Worm (Caenorhabditis elegans): ENCODE data around the gene rsa-2.

The rsa-2 gene

ce11 chrIII:11101246-11101645 is 38.0 kb downstream of the rsa-2 start:
- TF ChIP-seq elt-4 (tag; optimal IDR thresholded peaks at IDR 0.05) (no peak), madf-2 (tag; optimal IDR thresholded peaks at IDR 0.05) (no peak), dmd-4 (tag; optimal IDR thresholded peaks at IDR 0.05; ENCODE audit: borderline replicate concordance) (no peak), ttx-3 (tag; optimal IDR thresholded peaks at IDR 0.05) (no peak), hlh-13 (GFP tag; optimal IDR thresholded peaks at IDR 0.05) (no peak), ceh-31 (tag; optimal IDR thresholded peaks at IDR 0.05) (no peak), ets-4 (tag; optimal IDR thresholded peaks at IDR 0.05) (no peak)

DNA sequence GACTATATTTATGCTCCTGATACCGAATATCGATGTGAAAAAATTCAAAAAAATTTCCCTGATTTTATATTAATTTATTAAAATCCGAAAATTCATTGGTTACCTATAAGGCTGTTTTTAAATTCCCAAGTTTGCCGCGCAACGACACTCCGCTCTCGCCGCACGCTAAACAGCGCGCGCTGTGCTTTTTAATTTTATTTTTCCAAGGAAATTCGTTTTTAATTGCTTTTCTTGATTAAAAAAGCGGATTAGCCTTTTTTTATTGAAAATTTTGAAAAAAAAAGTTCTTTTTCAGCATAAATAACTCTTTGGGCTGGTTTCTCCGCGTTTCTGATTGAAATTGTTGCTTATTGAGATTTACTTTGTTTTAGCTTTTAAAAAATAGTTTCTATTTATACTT is 44.0 kb downstream of the rsa-2 start:
- TF ChIP-seq mec-3 (tag; optimal IDR thresholded peaks at IDR 0.05; ENCODE audit: borderline replicate concordance): no peak
- no peak for TF ChIP-seq syd-9 (tag; optimal IDR thresholded peaks at IDR 0.05)
- TF ChIP-seq ceh-45 (GFP tag; IDR thresholded peaks at IDR 0.05): no peak
- no peak for TF ChIP-seq madf-2 (tag; optimal IDR thresholded peaks at IDR 0.05)
- no peak for TF ChIP-seq dmd-4 (tag; optimal IDR thresholded peaks at IDR 0.05; ENCODE audit: borderline replicate concordance)
- no peak for TF ChIP-seq sox-2 (GFP tag; IDR thresholded peaks at IDR 0.05)

DNA sequence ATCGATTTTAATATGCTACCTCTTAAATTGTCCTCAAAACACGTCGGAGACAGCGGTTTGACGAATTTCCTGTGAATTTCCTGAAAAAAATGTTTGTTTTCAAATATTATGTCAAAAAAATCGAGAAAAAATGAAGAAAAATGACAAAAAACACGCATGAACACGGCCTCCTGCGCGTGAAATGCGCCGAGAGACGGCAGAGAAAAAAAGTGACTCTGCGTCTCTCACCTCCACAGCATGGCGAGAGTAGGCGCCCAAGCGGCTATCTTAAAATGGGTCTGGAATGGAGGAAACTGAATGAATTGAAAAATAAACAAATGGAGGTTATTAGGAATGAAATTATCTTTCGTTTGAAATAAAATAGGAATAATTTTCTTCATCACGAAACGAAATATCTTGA is 47.5 kb downstream of the rsa-2 start:
- no peak for TF ChIP-seq sdc-2 (tag; optimal IDR thresholded peaks at IDR 0.05)
- TF ChIP-seq ref-2 (tag; optimal IDR thresholded peaks at IDR 0.05): peak; percentile 21
- TF ChIP-seq syd-9 (tag; optimal IDR thresholded peaks at IDR 0.05): no peak
- TF ChIP-seq unc-42 (tag; optimal IDR thresholded peaks at IDR 0.05): peak; percentile 1
- TF ChIP-seq ztf-16 (tag; optimal IDR thresholded peaks at IDR 0.05): peak; percentile 10
- no peak for TF ChIP-seq ceh-6 (GFP tag; optimal IDR thresholded peaks at IDR 0.05)
- TF ChIP-seq C08G9.2 (tag; optimal IDR thresholded peaks at IDR 0.05): peak; percentile 6
- TF ChIP-seq pha-2 (tag; optimal IDR thresholded peaks at IDR 0.05): peak; percentile 15
- no peak for TF ChIP-seq ceh-18 (tag; optimal IDR thresholded peaks at IDR 0.05)
- peak; percentile 13 for TF ChIP-seq unc-86 (tag; optimal IDR thresholded peaks at IDR 0.05)
- TF ChIP-seq sox-2 (GFP tag; IDR thresholded peaks at IDR 0.05): no peak
- peak; percentile 10 for TF ChIP-seq che-1 (tag; optimal IDR thresholded peaks at IDR 0.05)
- no peak for TF ChIP-seq K02D7.2 (tag; optimal IDR thresholded peaks at IDR 0.05)
- no peak for TF ChIP-seq rnt-1 (tag; optimal IDR thresholded peaks at IDR 0.05)
- TF ChIP-seq nhr-11 (tag; optimal IDR thresholded peaks at IDR 0.05): no peak
- no peak for TF ChIP-seq ceh-2 (tag; optimal IDR thresholded peaks at IDR 0.05)
- peak; percentile 17 for TF ChIP-seq nfya-1 (tag; optimal IDR thresholded peaks at IDR 0.05)
- TF ChIP-seq ceh-45 (GFP tag; IDR thresholded peaks at IDR 0.05): no peak
- TF ChIP-seq tbx-2 (tag; optimal IDR thresholded peaks at IDR 0.05): peak; percentile 5
- TF ChIP-seq pros-1 (tag; optimal IDR thresholded peaks at IDR 0.05): no peak
- TF ChIP-seq pag-3 (tag; optimal IDR thresholded peaks at IDR 0.05; ENCODE audit: borderline replicate concordance): no peak
- no peak for TF ChIP-seq gmeb-2 (tag; optimal IDR thresholded peaks at IDR 0.05)
- no peak for TF ChIP-seq madf-2 (tag; optimal IDR thresholded peaks at IDR 0.05)
- peak; percentile 74 for TF ChIP-seq ceh-31 (tag; optimal IDR thresholded peaks at IDR 0.05)
- no peak for TF ChIP-seq hlh-8 (tag; optimal IDR thresholded peaks at IDR 0.05)
- no peak for TF ChIP-seq ceh-9 (tag; optimal IDR thresholded peaks at IDR 0.05)
- no peak for TF ChIP-seq ceh-19 (GFP tag; optimal IDR thresholded peaks at IDR 0.05)
- no peak for TF ChIP-seq unc-55 (GFP tag; optimal IDR thresholded peaks at IDR 0.05)
- no peak for TF ChIP-seq sox-4 (tag; optimal IDR thresholded peaks at IDR 0.05)
- TF ChIP-seq ceh-48 (tag; optimal IDR thresholded peaks at IDR 0.05): peak; percentile 21
- no peak for TF ChIP-seq pat-9 (tag; optimal IDR thresholded peaks at IDR 0.05)
- no peak for TF ChIP-seq F13H6.1 (tag; optimal IDR thresholded peaks at IDR 0.05)
- no peak for TF ChIP-seq mec-3 (tag; optimal IDR thresholded peaks at IDR 0.05; ENCODE audit: borderline replicate concordance)
- TF ChIP-seq ceh-30 (tag; optimal IDR thresholded peaks at IDR 0.05): no peak
- no peak for TF ChIP-seq dve-1 (tag; optimal IDR thresholded peaks at IDR 0.05)
- TF ChIP-seq odd-2 (tag; optimal IDR thresholded peaks at IDR 0.05): no peak
- TF ChIP-seq lin-11 (tag; optimal IDR thresholded peaks at IDR 0.05): no peak
- no peak for TF ChIP-seq hlh-30 (tag; optimal IDR thresholded peaks at IDR 0.05; ENCODE audit: insufficient read depth)
- no peak for TF ChIP-seq fkh-6 (tag; optimal IDR thresholded peaks at IDR 0.05)
- TF ChIP-seq tbx-7 (tag; optimal IDR thresholded peaks at IDR 0.05): no peak
- TF ChIP-seq ceh-34 (tag; optimal IDR thresholded peaks at IDR 0.05): peak; percentile 9
- TF ChIP-seq Y22D7AL.16 (tag; optimal IDR thresholded peaks at IDR 0.05): no peak
- no peak for TF ChIP-seq fkh-10 (GFP tag; optimal IDR thresholded peaks at IDR 0.05)
- TF ChIP-seq zip-5 (tag; optimal IDR thresholded peaks at IDR 0.05): no peak

All from whole organism, late embryonic.